Fruit fly (Drosophila melanogaster) whole organism, embryonic: Measurements from ENCODE around the gene CG13894.

Experiments used
- Bteb2 ChIP-seq: fragments of 200-800 bp; sonication (Bioruptor generic); optimal IDR thresholded peaks from 2 replicates; lab custom pipeline; 2016; ENCODE audit warnings: missing biosample characterization, missing genetic modification characterization
- CG10274 ChIP-seq: fragments of 200-800 bp; sonication (Bioruptor generic); optimal IDR thresholded peaks from 3 replicates; lab custom pipeline; 2017; ENCODE audit warnings: missing biosample characterization, mild to moderate bottlenecking, missing genetic modification characterization
- CG11504 ChIP-seq: fragments of 200-800 bp; sonication (Bioruptor generic); optimal IDR thresholded peaks from 3 replicates; lab custom pipeline; 2019; ENCODE audit warnings: missing biosample characterization, mild to moderate bottlenecking, missing genetic modification characterization, moderate library complexity
- CG12071 ChIP-seq: fragments of 200-800 bp; sonication (Bioruptor generic); optimal IDR thresholded peaks from 3 replicates; lab custom pipeline; 2018; ENCODE audit warnings: missing biosample characterization, mild to moderate bottlenecking, missing genetic modification characterization
- CG12155 ChIP-seq: fragments of 200-800 bp; sonication (Bioruptor generic); optimal IDR thresholded peaks from 3 replicates; lab custom pipeline; 2016; ENCODE audit warnings: missing biosample characterization, missing genetic modification characterization
- CG12769 ChIP-seq: fragments of 200-800 bp; sonication (Bioruptor generic); optimal IDR thresholded peaks from 2 replicates; lab custom pipeline; 2019; ENCODE audit warnings: missing biosample characterization, mild to moderate bottlenecking, missing genetic modification characterization, moderate library complexity
- CG13894 ChIP-seq: fragments of 200-800 bp; sonication (Bioruptor generic); optimal IDR thresholded peaks from 3 replicates; lab custom pipeline; 2018; ENCODE audit warnings: missing biosample characterization, mild to moderate bottlenecking, missing genetic modification characterization, moderate library complexity
- CG15269 ChIP-seq: fragments of 200-800 bp; sonication (Bioruptor generic); optimal IDR thresholded peaks from 2 replicates; lab custom pipeline; 2018; ENCODE audit warnings: missing biosample characterization, mild to moderate bottlenecking, missing genetic modification characterization, moderate library complexity
- CG17328 ChIP-seq: fragments of 200-800 bp; sonication (Bioruptor generic); IDR thresholded peaks from 2 replicates; pipeline ENCODE4 v1.3.6; 2022; ENCODE audit warnings: missing biosample characterization, missing genetic modification characterization
- CG18011 ChIP-seq: fragments of 200-800 bp; sonication (Bioruptor generic); optimal IDR thresholded peaks from 2 replicates; lab custom pipeline; 2017; ENCODE audit warnings: missing biosample characterization, missing genetic modification characterization, mild to moderate bottlenecking, moderate library complexity, missing genotype
- CG6689 ChIP-seq: fragments of 200-800 bp; sonication (Bioruptor generic); IDR thresholded peaks from 2 replicates; pipeline ENCODE4 v1.3.6; 2022; ENCODE audit warnings: missing biosample characterization, missing genetic modification characterization
- CG7839 ChIP-seq: fragments of 200-800 bp; sonication (Bioruptor generic); optimal IDR thresholded peaks from 3 replicates; lab custom pipeline; 2018; ENCODE audit warnings: missing biosample characterization, mild to moderate bottlenecking, missing genetic modification characterization, moderate library complexity
- CG8089 ChIP-seq: fragments of 200-800 bp; sonication (Bioruptor generic); optimal IDR thresholded peaks from 3 replicates; lab custom pipeline; 2016; ENCODE audit warnings: missing biosample characterization, missing genetic modification characterization
- CG8281 ChIP-seq: fragments of 200-800 bp; sonication (Bioruptor generic); optimal IDR thresholded peaks from 2 replicates; lab custom pipeline; 2018; ENCODE audit warnings: missing biosample characterization, mild to moderate bottlenecking, missing genetic modification characterization, moderate library complexity
- CG8359 ChIP-seq: fragments of 200-800 bp; sonication (Bioruptor generic); optimal IDR thresholded peaks from 2 replicates; lab custom pipeline; 2017; ENCODE audit warnings: missing biosample characterization, mild to moderate bottlenecking, missing genetic modification characterization, borderline replicate concordance
- CG9215 ChIP-seq: fragments of 200-800 bp; sonication (Bioruptor generic); IDR thresholded peaks from 2 replicates; pipeline ENCODE4 v1.3.6; 2022; ENCODE audit warnings: missing biosample characterization, missing genetic modification characterization
- Elba2 ChIP-seq: fragments of 200-800 bp; sonication (Bioruptor generic); optimal IDR thresholded peaks from 3 replicates; lab custom pipeline; 2016; ENCODE audit warnings: missing biosample characterization, missing genetic modification characterization
- Fer3 ChIP-seq: fragments of 200-800 bp; sonication (Bioruptor generic); optimal IDR thresholded peaks from 2 replicates; lab custom pipeline; 2018; ENCODE audit warnings: missing biosample characterization, mild to moderate bottlenecking, missing genetic modification characterization, moderate library complexity
- Gug ChIP-seq: fragments of 200-800 bp; sonication (Bioruptor generic); IDR thresholded peaks from 4 replicates; pipeline ENCODE4 v1.3.6; 2022; ENCODE audit warnings: missing biosample characterization, missing genetic modification characterization
- HLHmδ ChIP-seq: fragments of 200-800 bp; sonication (Bioruptor generic); optimal IDR thresholded peaks from 2 replicates; lab custom pipeline; 2018; ENCODE audit warnings: missing biosample characterization, mild to moderate bottlenecking, missing genetic modification characterization, moderate library complexity
- HmgZ ChIP-seq: fragments of 200-800 bp; sonication (Bioruptor generic); optimal IDR thresholded peaks from 2 replicates; lab custom pipeline; 2018; ENCODE audit warnings: missing biosample characterization, mild to moderate bottlenecking, missing genetic modification characterization
- NC2α ChIP-seq: fragments of 200-800 bp; sonication (Bioruptor generic); optimal IDR thresholded peaks from 2 replicates; lab custom pipeline; 2016; ENCODE audit warnings: missing biosample characterization, missing genetic modification characterization
- YL-1 ChIP-seq: fragments of 200-800 bp; sonication (Bioruptor generic); optimal IDR thresholded peaks from 3 replicates; lab custom pipeline; 2017; ENCODE audit warnings: missing biosample characterization, mild to moderate bottlenecking, missing genetic modification characterization
- al ChIP-seq: fragments of 200-800 bp; sonication (Bioruptor generic); IDR thresholded peaks from 2 replicates; pipeline ENCODE4 v1.3.6; 2022; ENCODE audit warnings: missing biosample characterization, missing genetic modification characterization
- ap ChIP-seq: fragments of 200-800 bp; sonication (Bioruptor generic); IDR thresholded peaks from 2 replicates; pipeline ENCODE4 v1.3.6; 2022; ENCODE audit warnings: missing biosample characterization, missing genetic modification characterization
- bab2 ChIP-seq: fragments of 200-800 bp; sonication (Bioruptor generic); optimal IDR thresholded peaks from 2 replicates; lab custom pipeline; 2016; ENCODE audit warnings: missing biosample characterization, missing genetic modification characterization
- cad ChIP-seq: fragments of >200 bp; optimal IDR thresholded peaks from 2 replicates; lab custom pipeline; 2017; ENCODE audit warnings: missing biosample characterization, missing genetic modification characterization
- crol ChIP-seq: fragments of 200-800 bp; sonication (Bioruptor generic); IDR thresholded peaks from 2 replicates; pipeline ENCODE4 v1.3.6; 2022; ENCODE audit warnings: missing biosample characterization, missing genetic modification characterization
- dati ChIP-seq: fragments of 200-800 bp; sonication (Bioruptor generic); IDR thresholded peaks from 2 replicates; pipeline ENCODE4 v1.3.6; 2022; ENCODE audit warnings: missing biosample characterization, missing genetic modification characterization
- dmrt11E ChIP-seq: fragments of 200-800 bp; sonication (Bioruptor generic); optimal IDR thresholded peaks from 3 replicates; lab custom pipeline; 2018; ENCODE audit warnings: missing biosample characterization, mild to moderate bottlenecking, missing genetic modification characterization, moderate library complexity
- eyg ChIP-seq: fragments of 200-800 bp; sonication (Bioruptor generic); optimal IDR thresholded peaks from 3 replicates; lab custom pipeline; 2016; ENCODE audit warnings: missing biosample characterization, missing genetic modification characterization
- fd3F ChIP-seq: fragments of 200-800 bp; sonication (Bioruptor generic); optimal IDR thresholded peaks from 2 replicates; lab custom pipeline; 2018; ENCODE audit warnings: missing biosample characterization, mild to moderate bottlenecking, missing genetic modification characterization, moderate library complexity
- fu2 ChIP-seq: fragments of 200-800 bp; sonication (Bioruptor generic); optimal IDR thresholded peaks from 2 replicates; lab custom pipeline; 2016; ENCODE audit warnings: missing biosample characterization, missing genetic modification characterization
- inv ChIP-seq: fragments of 200-800 bp; sonication (Bioruptor generic); IDR thresholded peaks from 2 replicates; pipeline ENCODE4 v1.3.6; 2022; ENCODE audit warnings: missing biosample characterization, missing genetic modification characterization; ENCODE audit not compliant: partially characterized antibody
- knrl ChIP-seq: fragments of 200-800 bp; sonication (Bioruptor generic); IDR thresholded peaks from 3 replicates; pipeline ENCODE4 v1.3.6; 2022; ENCODE audit warnings: missing biosample characterization, missing genetic modification characterization; ENCODE audit not compliant: partially characterized antibody
- lmd ChIP-seq: fragments of 200-800 bp; sonication (Bioruptor generic); IDR thresholded peaks from 2 replicates; pipeline ENCODE4 v1.3.6; 2022; ENCODE audit warnings: missing biosample characterization, missing genetic modification characterization
- lov ChIP-seq, 2 experiments: fragments of 200-800 bp in 1 of 2; fragments of >200 bp in 1 of 2; sonication (Bioruptor generic) in 1 of 2; IDR thresholded peaks in 1 of 2; optimal IDR thresholded peaks in 1 of 2; 2 replicates in 1 of 2; 3 replicates in 1 of 2; pipeline versions ENCODE4 v1.3.6 to Lab custom; 2017 to 2022; ENCODE audit warnings: missing biosample characterization in 1 of 2, missing genetic modification characterization in 1 of 2
- nerfin-1 ChIP-seq: fragments of 200-800 bp; sonication (Bioruptor generic); optimal IDR thresholded peaks from 3 replicates; lab custom pipeline; 2019; ENCODE audit warnings: missing biosample characterization, mild to moderate bottlenecking, missing genetic modification characterization, moderate library complexity
- nmo ChIP-seq: fragments of 200-800 bp; sonication (Bioruptor generic); optimal IDR thresholded peaks from 2 replicates; lab custom pipeline; 2018; ENCODE audit warnings: missing biosample characterization, mild to moderate bottlenecking, missing genetic modification characterization, moderate library complexity
- pros ChIP-seq: fragments of 200-800 bp; sonication (Bioruptor generic); optimal IDR thresholded peaks from 3 replicates; lab custom pipeline; 2019; ENCODE audit warnings: missing biosample characterization, mild to moderate bottlenecking, missing genetic modification characterization, moderate library complexity
- salm ChIP-seq: fragments of 200-800 bp; sonication (Bioruptor generic); optimal IDR thresholded peaks from 2 replicates; lab custom pipeline; 2018; ENCODE audit warnings: missing biosample characterization, mild to moderate bottlenecking, missing genetic modification characterization
- sna ChIP-seq: fragments of 200-800 bp; sonication (Bioruptor generic); IDR thresholded peaks from 2 replicates; pipeline ENCODE4 v1.3.6; 2022; ENCODE audit warnings: missing biosample characterization, missing genetic modification characterization; ENCODE audit not compliant: partially characterized antibody
- tap ChIP-seq: fragments of 200-800 bp; optimal IDR thresholded peaks from 3 replicates; lab custom pipeline; 2019; ENCODE audit warnings: missing biosample characterization, mild to moderate bottlenecking, missing genetic modification characterization, moderate library complexity
- tin ChIP-seq: fragments of 200-800 bp; sonication (Bioruptor generic); optimal IDR thresholded peaks from 3 replicates; lab custom pipeline; 2016; ENCODE audit warnings: missing biosample characterization, missing genetic modification characterization
- tio ChIP-seq: fragments of 200-800 bp; sonication (Bioruptor generic); optimal IDR thresholded peaks from 2 replicates; lab custom pipeline; 2017; ENCODE audit warnings: missing biosample characterization, missing genetic modification characterization, inconsistent platforms
- zfh1 ChIP-seq: fragments of 200-800 bp; sonication (Bioruptor generic); IDR thresholded peaks from 3 replicates; pipeline ENCODE4 v1.3.6; 2022; ENCODE audit warnings: missing biosample characterization, missing genetic modification characterization

Gene CG13894

dm6 chr3L:724518-725341, 25.8 kb upstream of the CG13894 start (continued):
- TF ChIP-seq CG10274 (GFP tag; lab: Kevin White, UChicago) = peak; percentile 66
- peak; percentile 94 for TF ChIP-seq tin (GFP tag; lab: Kevin White, UChicago)
- peak; percentile 76 for TF ChIP-seq Elba2 (GFP tag; lab: Kevin White, UChicago)
- peak; percentile 80 for TF ChIP-seq Bteb2 (GFP tag; lab: Kevin White, UChicago)
- TF ChIP-seq bab2 = peak; percentile 95
- TF ChIP-seq salm (tag; lab: Kevin White, UChicago) = peak; percentile 94
- peak; percentile 50 for TF ChIP-seq fu2 (GFP tag; lab: Kevin White, UChicago)
- no peak for TF ChIP-seq sna (GFP tag; lab: Robert Waterston, UW)
- TF ChIP-seq dati (GFP tag; lab: Robert Waterston, UW) = peak; percentile 90
- TF ChIP-seq CG8359 (GFP tag; lab: Kevin White, UChicago) = peak; percentile 91
- TF ChIP-seq nerfin-1 = peak; percentile 88
- peak; percentile 92 for TF ChIP-seq tio (GFP tag; lab: Kevin White, UChicago)
- TF ChIP-seq al (GFP tag; lab: Robert Waterston, UW) = peak; percentile 40; the same call in 1 of the 2 replicates
- peak; percentile 72 for TF ChIP-seq Fer3 (tag; lab: Kevin White, UChicago)
- peak; percentile 89 for TF ChIP-seq CG11504 (tag; lab: Kevin White, UChicago)
- peak; percentile 89 for TF ChIP-seq NC2α (GFP tag; lab: Kevin White, UChicago)
- peak; percentile 95 for TF ChIP-seq pros (GFP tag; lab: Kevin White, UChicago)
- TF ChIP-seq lmd (GFP tag; lab: Robert Waterston, UW) = peak; percentile 87
- TF ChIP-seq HLHmδ (GFP tag; lab: Kevin White, UChicago) = peak; percentile 80
- TF ChIP-seq CG9215 (GFP tag; lab: Robert Waterston, UW) = peak; percentile 69
- TF ChIP-seq tap = peak; percentile 85
- peak; percentile 85 for TF ChIP-seq YL-1 (GFP tag; lab: Kevin White, UChicago)
- TF ChIP-seq CG13894 (tag; lab: Kevin White, UChicago) = no peak
- TF ChIP-seq eyg (GFP tag; lab: Kevin White, UChicago) = peak; percentile 85
- peak; percentile 92 for TF ChIP-seq CG7839 (tag; lab: Kevin White, UChicago)
- peak; percentile 71 for TF ChIP-seq CG15269 (tag; lab: Kevin White, UChicago)
- peak; percentile 95 for TF ChIP-seq nmo (GFP tag; lab: Kevin White, UChicago)
- TF ChIP-seq CG8281 = peak; percentile 69
- TF ChIP-seq Gug (GFP tag; lab: Robert Waterston, UW) = peak; percentile 84
- TF ChIP-seq CG12071 (GFP tag; lab: Kevin White, UChicago) = peak; percentile 68
- peak; percentile 46 for TF ChIP-seq CG18011 (GFP tag; lab: Kevin White, UChicago)
- TF ChIP-seq CG17328 (GFP tag; lab: Robert Waterston, UW) = peak; percentile 97
- peak; percentile 82 for TF ChIP-seq CG12155 (GFP tag; lab: Kevin White, UChicago)
- TF ChIP-seq CG6689 (GFP tag; lab: Robert Waterston, UW) = peak; percentile 95
- peak; percentile 58 for TF ChIP-seq CG12769 (tag; lab: Kevin White, UChicago)
- peak; percentile 32; the same call in 2 of the 3 replicates for TF ChIP-seq knrl (GFP tag; lab: Robert Waterston, UW)
- peak; percentile 69 for TF ChIP-seq crol (GFP tag; lab: Robert Waterston, UW)
- no peak for TF ChIP-seq cad
- peak; percentile 99 for TF ChIP-seq dmrt11E (tag; lab: Kevin White, UChicago)
- TF ChIP-seq inv (GFP tag; lab: Robert Waterston, UW) = no peak; the same call in 1 of the 2 replicates
- TF ChIP-seq ap (GFP tag; lab: Robert Waterston, UW) = peak; percentile 90
- peak; percentile 33 for TF ChIP-seq fd3F (GFP tag; lab: Kevin White, UChicago)
- TF ChIP-seq zfh1 (GFP tag; lab: Robert Waterston, UW) = peak; percentile 99
- peak; percentile 95 for TF ChIP-seq CG8089 (GFP tag; lab: Kevin White, UChicago)
- TF ChIP-seq lov (optimal IDR thresholded peaks at IDR 0.05; lab: Kevin White, UChicago) = no peak
- TF ChIP-seq lov (GFP tag; IDR thresholded peaks at IDR 0.05; lab: Robert Waterston, UW) = peak; percentile 98
- TF ChIP-seq HmgZ (tag; lab: Kevin White, UChicago) = peak; percentile 65
